Fruit fly (Drosophila melanogaster) whole organism, embryonic: ENCODE measurements around the gene CG13088.
A peak's percentile ranks its signal among the peaks of the same experiment; 100 is the strongest.

Experiments
- B-H1 ChIP-seq: fragments of 200-800 bp; sonication (Bioruptor generic); IDR thresholded peaks from 3 replicates; pipeline ENCODE4 v1.3.6; 2022; ENCODE audit warnings: missing biosample characterization, missing genetic modification characterization
- CG10209 ChIP-seq: fragments of 200-800 bp; sonication (Bioruptor generic); optimal IDR thresholded peaks from 3 replicates; lab custom pipeline; 2017; ENCODE audit warnings: missing biosample characterization, mild to moderate bottlenecking, missing genetic modification characterization, missing genetic modification reagents
- CG10431 ChIP-seq: fragments of 200-800 bp; sonication (Bioruptor generic); optimal IDR thresholded peaks from 3 replicates; lab custom pipeline; 2018; ENCODE audit warnings: missing biosample characterization, mild to moderate bottlenecking, missing genetic modification characterization
- CG11085 ChIP-seq: fragments of 200-800 bp; sonication (Bioruptor generic); IDR thresholded peaks from 2 replicates; pipeline ENCODE4 v1.3.6; 2022; ENCODE audit warnings: missing biosample characterization, missing genetic modification characterization
- CG12942 ChIP-seq: fragments of 200-800 bp; sonication (Bioruptor generic); optimal IDR thresholded peaks from 3 replicates; lab custom pipeline; 2016; ENCODE audit warnings: missing biosample characterization, missing genetic modification characterization
- CG13287 ChIP-seq: fragments of 200-800 bp; sonication (Bioruptor generic); IDR thresholded peaks from 2 replicates; pipeline ENCODE4 v1.3.6; 2022; ENCODE audit warnings: missing biosample characterization, missing genetic modification characterization; ENCODE audit not compliant: partially characterized antibody
- CG15601 ChIP-seq: fragments of 200-800 bp; sonication (Bioruptor generic); optimal IDR thresholded peaks from 3 replicates; lab custom pipeline; 2019; ENCODE audit warnings: missing biosample characterization, mild to moderate bottlenecking, missing genetic modification characterization, moderate library complexity
- CG1603 ChIP-seq: fragments of 200-800 bp; sonication (Bioruptor generic); optimal IDR thresholded peaks from 2 replicates; lab custom pipeline; 2019; ENCODE audit warnings: missing biosample characterization, mild to moderate bottlenecking, missing genetic modification characterization, moderate library complexity
- CG16815 ChIP-seq: fragments of 200-800 bp; sonication (Bioruptor generic); optimal IDR thresholded peaks from 3 replicates; lab custom pipeline; 2017; ENCODE audit warnings: missing biosample characterization, mild to moderate bottlenecking, missing genetic modification characterization
- CG18262 ChIP-seq: fragments of 200-800 bp; optimal IDR thresholded peaks from 3 replicates; lab custom pipeline; 2019; ENCODE audit warnings: missing biosample characterization, mild to moderate bottlenecking, missing genetic modification characterization, moderate library complexity
- CG43689 ChIP-seq: fragments of 200-800 bp; sonication (Bioruptor generic); IDR thresholded peaks from 2 replicates; pipeline ENCODE4 v1.3.6; 2022; ENCODE audit warnings: missing biosample characterization, missing genetic modification characterization
- CG7556 ChIP-seq: fragments of 200-800 bp; sonication (Bioruptor generic); optimal IDR thresholded peaks from 2 replicates; lab custom pipeline; 2017; ENCODE audit warnings: missing biosample characterization, mild to moderate bottlenecking, missing genetic modification characterization
- CG7987 ChIP-seq: fragments of 200-800 bp; sonication (Bioruptor generic); optimal IDR thresholded peaks from 2 replicates; lab custom pipeline; 2018; ENCODE audit warnings: missing biosample characterization, mild to moderate bottlenecking, missing genetic modification characterization, moderate library complexity
- CG8388 ChIP-seq: fragments of 200-800 bp; sonication (Bioruptor generic); optimal IDR thresholded peaks from 2 replicates; lab custom pipeline; 2019; ENCODE audit warnings: missing biosample characterization, mild to moderate bottlenecking, missing genetic modification characterization, moderate library complexity
- CG8478 ChIP-seq: fragments of >200 bp; optimal IDR thresholded peaks from 2 replicates; lab custom pipeline; 2018
- CTCF ChIP-seq: fragments of 200-800 bp; sonication (Bioruptor generic); optimal IDR thresholded peaks from 2 replicates; lab custom pipeline; 2017; ENCODE audit warnings: missing biosample characterization, mild to moderate bottlenecking, missing genetic modification characterization, moderate library complexity
- Doc3 ChIP-seq: fragments of 200-800 bp; sonication (Bioruptor generic); IDR thresholded peaks from 3 replicates; pipeline ENCODE4 v1.3.6; 2022; ENCODE audit warnings: missing biosample characterization, missing genetic modification characterization; ENCODE audit not compliant: partially characterized antibody
- GATAe ChIP-seq: fragments of 200-800 bp; sonication (Bioruptor generic); conservative IDR thresholded peaks from 2 replicates; pipeline ENCODE4 v1.3.6; 2022; ENCODE audit warnings: missing biosample characterization, missing genetic modification characterization
- Hmx ChIP-seq: fragments of 200-800 bp; sonication (Bioruptor generic); optimal IDR thresholded peaks from 2 replicates; lab custom pipeline; 2016; ENCODE audit warnings: missing biosample characterization, missing genetic modification characterization
- Optix ChIP-seq: fragments of 200-800 bp; sonication (Bioruptor generic); IDR thresholded peaks from 3 replicates; pipeline ENCODE4 v1.3.6; 2022; ENCODE audit warnings: missing biosample characterization, missing genetic modification characterization
- Sox100B ChIP-seq: fragments of 200-800 bp; sonication (Bioruptor generic); optimal IDR thresholded peaks from 3 replicates; lab custom pipeline; 2018; ENCODE audit warnings: missing biosample characterization, mild to moderate bottlenecking, missing genetic modification characterization
- Spps ChIP-seq: fragments of 200-800 bp; sonication (Bioruptor generic); optimal IDR thresholded peaks from 2 replicates; lab custom pipeline; 2018; ENCODE audit warnings: missing biosample characterization, mild to moderate bottlenecking, missing genetic modification characterization
- Vsx1 ChIP-seq: fragments of 200-800 bp; sonication (Bioruptor generic); optimal IDR thresholded peaks from 2 replicates; lab custom pipeline; 2017; ENCODE audit warnings: missing biosample characterization, mild to moderate bottlenecking, missing genetic modification characterization, missing genetic modification reagents
- aop ChIP-seq: fragments of 200-800 bp; sonication (Bioruptor generic); IDR thresholded peaks from 2 replicates; pipeline ENCODE4 v1.3.6; 2022; ENCODE audit warnings: missing biosample characterization, missing genetic modification characterization
- bcd ChIP-seq: fragments of 200-800 bp; sonication (Bioruptor generic); optimal IDR thresholded peaks from 2 replicates; lab custom pipeline; 2017; ENCODE audit warnings: missing biosample characterization, mild to moderate bottlenecking, missing genetic modification characterization
- croc ChIP-seq: fragments of 200-800 bp; sonication (Bioruptor generic); conservative IDR thresholded peaks from 3 replicates; pipeline ENCODE4 v1.3.6; 2022; ENCODE audit warnings: missing biosample characterization, missing genetic modification characterization
- dati ChIP-seq: fragments of 200-800 bp; sonication (Bioruptor generic); IDR thresholded peaks from 2 replicates; pipeline ENCODE4 v1.3.6; 2022; ENCODE audit warnings: missing biosample characterization, missing genetic modification characterization
- ems ChIP-seq: fragments of 200-800 bp; sonication (Bioruptor generic); optimal IDR thresholded peaks from 3 replicates; lab custom pipeline; 2016; ENCODE audit warnings: missing biosample characterization, missing genetic modification characterization
- exex ChIP-seq: fragments of 200-800 bp; sonication (Bioruptor generic); optimal IDR thresholded peaks from 4 replicates; lab custom pipeline; 2018; ENCODE audit warnings: missing biosample characterization, mild to moderate bottlenecking, missing genetic modification characterization, moderate library complexity
- gem ChIP-seq: fragments of 200-800 bp; sonication (Bioruptor generic); optimal IDR thresholded peaks from 2 replicates; lab custom pipeline; 2019; ENCODE audit warnings: missing biosample characterization, mild to moderate bottlenecking, missing genetic modification characterization, moderate library complexity
- grn ChIP-seq: fragments of 200-800 bp; sonication (Bioruptor generic); optimal IDR thresholded peaks from 3 replicates; lab custom pipeline; 2017; ENCODE audit warnings: missing biosample characterization, missing genetic modification characterization
- insv ChIP-seq, 2 experiments: fragments of 200-800 bp; sonication (Bioruptor generic); optimal IDR thresholded peaks; 3 replicates each; lab custom pipeline; 2016 to 2018; ENCODE audit warnings: missing biosample characterization in 2 of 2, missing genetic modification characterization in 2 of 2
- kni ChIP-seq: fragments of 200-800 bp; sonication (Bioruptor generic); optimal IDR thresholded peaks from 3 replicates; lab custom pipeline; 2017; ENCODE audit warnings: mild to moderate bottlenecking, missing biosample characterization, missing genetic modification reagents, missing genetic modification characterization
- lab ChIP-seq: fragments of 200-800 bp; sonication (Bioruptor generic); optimal IDR thresholded peaks from 3 replicates; lab custom pipeline; 2017; ENCODE audit warnings: missing biosample characterization, missing genetic modification characterization, mild to moderate bottlenecking, moderate library complexity, missing genetic modification reagents
- lov ChIP-seq, 2 experiments: fragments of 200-800 bp in 1 of 2; fragments of >200 bp in 1 of 2; sonication (Bioruptor generic) in 1 of 2; IDR thresholded peaks in 1 of 2; optimal IDR thresholded peaks in 1 of 2; 2 replicates in 1 of 2; 3 replicates in 1 of 2; pipeline versions ENCODE4 v1.3.6 to Lab custom; 2017 to 2022; ENCODE audit warnings: missing biosample characterization in 1 of 2, missing genetic modification characterization in 1 of 2
- nerfin-2 ChIP-seq: fragments of 200-800 bp; sonication (Bioruptor generic); IDR thresholded peaks from 2 replicates; pipeline ENCODE4 v1.3.6; 2022; ENCODE audit warnings: missing biosample characterization, missing genetic modification characterization; ENCODE audit not compliant: partially characterized antibody
- oc ChIP-seq: fragments of 200-800 bp; sonication (Bioruptor generic); optimal IDR thresholded peaks from 2 replicates; lab custom pipeline; 2018; ENCODE audit warnings: missing biosample characterization, mild to moderate bottlenecking, missing genetic modification characterization, moderate library complexity
- sens ChIP-seq: fragments of 200-800 bp; sonication (Bioruptor generic); peaks from one replicate; lab custom pipeline; 2016; ENCODE audit warnings: missing biosample characterization, missing genetic modification characterization
- so ChIP-seq: fragments of 200-800 bp; sonication (Bioruptor generic); IDR thresholded peaks from 3 replicates; pipeline ENCODE4 v1.3.6; 2022; ENCODE audit warnings: missing biosample characterization, missing genetic modification characterization
- ttk ChIP-seq: fragments of 200-800 bp; sonication (Bioruptor generic); IDR thresholded peaks from 2 replicates; pipeline ENCODE4 v2.1.2; 2022; ENCODE audit warnings: missing biosample characterization, missing genetic modification characterization
- twi ChIP-seq: fragments of 200-800 bp; optimal IDR thresholded peaks from 2 replicates; lab custom pipeline; 2019; ENCODE audit warnings: missing biosample characterization, mild to moderate bottlenecking, missing genetic modification characterization, moderate library complexity
- vnd ChIP-seq: fragments of 200-800 bp; sonication (Bioruptor generic); IDR thresholded peaks from 3 replicates; pipeline ENCODE4 v1.3.6; 2022; ENCODE audit warnings: missing biosample characterization, missing genetic modification characterization; ENCODE audit not compliant: partially characterized antibody
- vvl ChIP-seq: fragments of 200-800 bp; sonication (Bioruptor generic); IDR thresholded peaks from 2 replicates; pipeline ENCODE4 v1.3.6; 2022; ENCODE audit warnings: missing biosample characterization, missing genetic modification characterization
- yki ChIP-seq: fragments of >200 bp; optimal IDR thresholded peaks from 3 replicates; lab custom pipeline; 2018
- z ChIP-seq: fragments of 200-800 bp; sonication (Bioruptor generic); IDR thresholded peaks from 3 replicates; pipeline ENCODE4 v1.3.6; 2022; ENCODE audit warnings: missing biosample characterization, missing genetic modification characterization

The CG13088 gene

DNA sequence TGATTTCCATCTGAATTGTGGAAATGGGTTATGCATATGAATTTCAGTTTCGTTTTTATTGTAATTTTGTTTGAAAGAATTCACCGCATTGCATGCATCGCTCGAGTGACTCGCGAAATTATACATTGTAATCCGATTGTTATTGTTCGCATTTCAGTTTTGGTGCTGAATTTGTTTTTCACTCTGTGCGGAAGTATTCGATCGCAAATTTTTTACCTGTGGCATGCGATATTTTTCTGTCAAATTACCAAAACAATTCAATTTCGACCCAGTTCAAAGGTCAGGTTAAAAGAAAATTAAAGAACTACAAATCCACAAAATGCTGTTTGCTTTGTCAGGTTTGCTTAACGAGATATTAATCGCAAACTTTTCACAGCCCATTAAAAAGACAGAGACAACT, 44.0 kb downstream of the CG13088 start:
- TF ChIP-seq Sox100B (GFP tag; lab: Kevin White, UChicago) (no peak), Doc3 (GFP tag; lab: Robert Waterston, UW) (0 out of 3 replicates have a peak, but pooled peaks have one; percentile 23)

DNA sequence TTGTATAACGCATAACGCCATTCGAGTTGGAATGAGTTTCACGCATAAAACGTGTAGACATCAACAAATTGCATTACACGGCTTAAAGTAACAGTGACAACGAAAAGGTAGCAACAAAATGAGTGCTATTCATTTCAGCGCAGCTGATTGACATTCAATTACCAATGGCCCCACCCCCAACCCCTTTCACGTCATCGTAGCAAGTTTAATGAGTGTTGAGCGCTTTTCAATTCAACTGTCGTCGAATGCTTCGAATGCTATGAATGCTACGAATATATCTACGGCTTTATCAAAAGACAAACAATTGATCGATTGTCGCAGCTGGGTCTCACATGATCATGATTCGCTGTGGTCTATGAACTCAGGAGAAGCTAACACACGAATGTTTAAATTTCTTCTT, 44.9 kb downstream of the CG13088 start:
- TF ChIP-seq twi (tag; lab: Kevin White, UChicago) (peak; percentile 33), lov (optimal IDR thresholded peaks at IDR 0.05; lab: Kevin White, UChicago) (no peak), lov (GFP tag; IDR thresholded peaks at IDR 0.05; lab: Robert Waterston, UW) (0 out of 3 replicates have a peak, but pooled peaks have one; percentile 25), dati (GFP tag; lab: Robert Waterston, UW) (0 out of 2 replicates have a peak, but pooled peaks have one; percentile 15), CG8388 (GFP tag; lab: Kevin White, UChicago) (peak; percentile 9), sens (GFP tag; lab: Kevin White, UChicago) (peak; percentile 58), Hmx (GFP tag; lab: Kevin White, UChicago) (no peak), Vsx1 (GFP tag; lab: Kevin White, UChicago) (no peak), vvl (0 out of 2 replicates have a peak, but pooled peaks have one; percentile 12), z (GFP tag; lab: Robert Waterston, UW) (peak; percentile 68), kni (GFP tag; lab: Kevin White, UChicago) (peak; percentile 16), insv (GFP tag; optimal IDR thresholded peaks at IDR 0.05; lab: Kevin White, UChicago) (no peak), Spps (tag; lab: Kevin White, UChicago) (no peak), oc (peak; percentile 43), CG10431 (GFP tag; lab: Kevin White, UChicago) (peak; percentile 16), CG10209 (GFP tag; lab: Kevin White, UChicago) (no peak), aop (no peak), lab (peak; percentile 54), CG15601 (tag; lab: Kevin White, UChicago) (peak; percentile 78)
- TF ChIP-seq, all 482 proteins: peak for 12

DNA sequence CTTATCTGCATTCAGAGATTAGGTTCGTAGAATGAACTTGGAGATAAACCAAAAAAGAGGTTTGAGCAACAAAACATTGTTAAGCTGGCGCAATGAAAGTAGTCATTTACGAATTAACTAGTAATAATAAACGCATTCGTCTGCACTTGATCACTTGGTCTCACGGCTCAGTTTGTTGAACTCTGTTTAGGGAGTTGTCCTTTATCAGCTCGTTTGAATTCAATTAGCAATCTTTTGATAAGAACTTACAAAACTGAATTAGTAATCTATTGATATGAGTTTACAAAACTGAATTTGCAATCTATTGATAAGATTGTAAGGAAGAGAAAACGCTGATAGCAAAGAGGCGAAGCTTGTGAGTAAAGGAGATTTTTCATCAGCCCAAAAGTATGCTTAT, 45.3 kb downstream of the CG13088 start:
- TF ChIP-seq croc (GFP tag; lab: Robert Waterston, UW), result no peak
- TF ChIP-seq exex (tag; lab: Kevin White, UChicago), result peak; percentile 100
- peak; percentile 63 for TF ChIP-seq GATAe (GFP tag; lab: Robert Waterston, UW)
- TF ChIP-seq bcd (GFP tag; lab: Kevin White, UChicago), result no peak
- TF ChIP-seq ems (GFP tag; lab: Kevin White, UChicago), result no peak
- no peak for TF ChIP-seq B-H1 (GFP tag; lab: Robert Waterston, UW)
- TF ChIP-seq grn, result peak; percentile 3

DNA sequence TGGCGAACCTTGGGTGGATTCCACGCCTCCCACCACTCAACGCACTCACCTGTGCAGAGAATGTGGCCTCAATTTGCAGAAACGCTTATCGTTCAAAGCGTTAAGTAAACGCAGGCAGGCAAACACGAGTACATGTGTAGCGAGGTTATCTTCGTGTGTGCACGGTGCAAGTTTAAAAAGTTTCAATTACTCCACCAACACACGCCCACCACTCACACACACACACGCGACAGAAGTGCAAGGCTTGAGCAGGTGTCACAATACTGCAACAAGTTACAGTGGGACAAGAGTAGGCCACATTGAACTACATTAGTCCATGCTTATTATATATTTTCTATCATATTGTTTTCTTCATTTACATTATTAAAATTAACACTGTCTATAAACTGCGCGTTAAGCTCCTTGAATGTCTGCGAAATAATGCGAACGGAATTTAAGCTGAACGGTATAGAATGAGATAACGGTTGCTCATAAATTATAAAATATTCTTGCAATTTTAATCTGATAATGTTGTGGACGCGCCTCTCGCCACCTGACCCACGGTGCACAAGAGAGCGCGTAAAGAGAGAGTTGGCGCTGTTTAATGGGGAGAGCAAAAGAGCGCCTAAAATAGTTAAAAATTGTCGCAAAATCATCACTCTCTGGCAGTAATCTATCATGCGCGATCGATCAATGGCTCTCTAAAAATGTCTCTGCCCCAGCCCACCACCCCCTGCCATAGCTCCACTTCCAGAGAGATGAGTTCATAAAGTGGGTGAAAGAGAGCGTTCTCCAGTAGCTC, 45.9 kb downstream of the CG13088 start:
- no peak for TF ChIP-seq CG8478 (lab: Kevin White, UChicago)
- TF ChIP-seq CG43689, result peak; percentile 86
- peak; percentile 94 for TF ChIP-seq CG1603 (tag; lab: Kevin White, UChicago)
- TF ChIP-seq CG7556, result peak; percentile 76
- TF ChIP-seq Optix (GFP tag; lab: Robert Waterston, UW), result peak; percentile 97
- TF ChIP-seq CG13287 (GFP tag; lab: Robert Waterston, UW), result peak; percentile 69
- peak; percentile 96 for TF ChIP-seq CG15601 (tag; lab: Kevin White, UChicago)
- TF ChIP-seq CG18262, result peak; percentile 95
- TF ChIP-seq CG12942 (GFP tag; lab: Kevin White, UChicago), result peak; percentile 90
- peak; percentile 59 for TF ChIP-seq CTCF (GFP tag; lab: Kevin White, UChicago)
- TF ChIP-seq gem (tag; lab: Kevin White, UChicago), result peak; percentile 98
- peak; percentile 95 for TF ChIP-seq ttk
- TF ChIP-seq nerfin-2 (GFP tag; lab: Robert Waterston, UW), result peak; percentile 77
- peak; percentile 68 for TF ChIP-seq CG11085 (GFP tag; lab: Robert Waterston, UW)
- peak; percentile 88 for TF ChIP-seq CG16815 (GFP tag; lab: Kevin White, UChicago)
- peak; percentile 96 for TF ChIP-seq so
- peak; percentile 54; the same call in 2 of the 3 replicates for TF ChIP-seq vnd (GFP tag; lab: Robert Waterston, UW)
- TF ChIP-seq CG7987, result peak; percentile 89
- TF ChIP-seq yki (lab: Kevin White, UChicago), result peak; percentile 27
